Worm (Caenorhabditis elegans): ENCODE results near the gene acly-1.

- no peak for TF ChIP-seq lin-39 (tag; optimal IDR thresholded peaks at IDR 0.05)
- no peak for TF ChIP-seq ZK546.5 (tag; optimal IDR thresholded peaks at IDR 0.05)
- TF ChIP-seq lin-11 (tag; optimal IDR thresholded peaks at IDR 0.05), result no peak
- no peak for TF ChIP-seq elt-3 (tag; optimal IDR thresholded peaks at IDR 0.05)
- no peak for TF ChIP-seq crh-2 (tag; optimal IDR thresholded peaks at IDR 0.05)
- no peak for TF ChIP-seq gmeb-1 (tag; optimal IDR thresholded peaks at IDR 0.05)
Observed at ce11 chrX:1495980-1496379, 16.6 kb downstream of the acly-1 start.

All from whole organism, L2 larva.